Fruit fly (Drosophila melanogaster) whole organism, embryonic: Measurements from ENCODE around the gene Inx5.
A peak's percentile ranks its signal among the peaks of the same experiment; 100 is the strongest.

Source experiments
- Adf1 ChIP-seq: fragments of 200-800 bp; sonication (Bioruptor generic); IDR thresholded peaks from 2 replicates; pipeline ENCODE4 v1.3.6; 2022; ENCODE audit warnings: missing biosample characterization, missing genetic modification characterization
- BtbVII ChIP-seq: fragments of 200-800 bp; sonication (Bioruptor generic); optimal IDR thresholded peaks from 3 replicates; lab custom pipeline; 2017; ENCODE audit warnings: missing biosample characterization, mild to moderate bottlenecking, missing genetic modification characterization
- CG10462 ChIP-seq: fragments of 200-800 bp; sonication (Bioruptor generic); optimal IDR thresholded peaks from 2 replicates; lab custom pipeline; 2016; ENCODE audit warnings: missing biosample characterization, missing genetic modification characterization
- CG10543 ChIP-seq: fragments of 200-800 bp; sonication (Bioruptor generic); optimal IDR thresholded peaks from 3 replicates; lab custom pipeline; 2017; ENCODE audit warnings: missing biosample characterization, mild to moderate bottlenecking, missing genetic modification characterization, moderate library complexity
- CG10979 ChIP-seq: fragments of 200-800 bp; sonication (Bioruptor generic); optimal IDR thresholded peaks from 2 replicates; lab custom pipeline; 2018; ENCODE audit warnings: missing biosample characterization, mild to moderate bottlenecking, missing genetic modification characterization, moderate library complexity
- CG11504 ChIP-seq: fragments of 200-800 bp; sonication (Bioruptor generic); optimal IDR thresholded peaks from 3 replicates; lab custom pipeline; 2019; ENCODE audit warnings: missing biosample characterization, mild to moderate bottlenecking, missing genetic modification characterization, moderate library complexity
- CG13624 ChIP-seq: fragments of 200-800 bp; sonication (Bioruptor generic); optimal IDR thresholded peaks from 2 replicates; lab custom pipeline; 2016; ENCODE audit warnings: missing biosample characterization, missing genetic modification characterization
- CG14710 ChIP-seq: fragments of 200-800 bp; sonication (Bioruptor generic); optimal IDR thresholded peaks from 3 replicates; lab custom pipeline; 2019; ENCODE audit warnings: missing biosample characterization, mild to moderate bottlenecking, missing genetic modification characterization, moderate library complexity
- CG16779 ChIP-seq: fragments of 200-800 bp; sonication (Bioruptor generic); IDR thresholded peaks from 2 replicates; pipeline ENCODE4 v1.3.6; 2022; ENCODE audit warnings: missing biosample characterization, missing genetic modification characterization
- CG17361 ChIP-seq: fragments of 200-800 bp; sonication (Bioruptor generic); IDR thresholded peaks from 3 replicates; pipeline ENCODE4 v1.3.6; 2022; ENCODE audit warnings: missing biosample characterization, missing genetic modification characterization
- CG17568 ChIP-seq: fragments of 200-800 bp; sonication (Bioruptor generic); optimal IDR thresholded peaks from 2 replicates; lab custom pipeline; 2018; ENCODE audit warnings: missing biosample characterization, mild to moderate bottlenecking, missing genetic modification characterization, moderate library complexity
- CG17612 ChIP-seq: fragments of 200-800 bp; sonication (Bioruptor generic); IDR thresholded peaks from 2 replicates; pipeline ENCODE4 v1.3.6; 2022; ENCODE audit warnings: missing biosample characterization, missing genetic modification characterization
- CG18262 ChIP-seq: fragments of 200-800 bp; optimal IDR thresholded peaks from 3 replicates; lab custom pipeline; 2019; ENCODE audit warnings: missing biosample characterization, mild to moderate bottlenecking, missing genetic modification characterization, moderate library complexity
- CG31441 ChIP-seq: fragments of 200-800 bp; sonication (Bioruptor generic); IDR thresholded peaks from 2 replicates; pipeline ENCODE4 v1.3.6; 2022; ENCODE audit warnings: missing biosample characterization, missing genetic modification characterization
- CG34422 ChIP-seq: fragments of 200-800 bp; sonication (Bioruptor generic); IDR thresholded peaks from 3 replicates; pipeline ENCODE4 v1.3.6; 2022; ENCODE audit warnings: missing biosample characterization, missing genetic modification characterization
- CG4730 ChIP-seq: fragments of 200-800 bp; sonication (Bioruptor generic); IDR thresholded peaks from 2 replicates; pipeline ENCODE4 v1.3.6; 2022; ENCODE audit warnings: missing biosample characterization, missing genetic modification characterization
- CG7372 ChIP-seq: fragments of 200-800 bp; sonication (Bioruptor generic); IDR thresholded peaks from 2 replicates; pipeline ENCODE4 v1.3.6; 2022; ENCODE audit warnings: missing biosample characterization, missing genetic modification characterization
- CG7556 ChIP-seq: fragments of 200-800 bp; sonication (Bioruptor generic); optimal IDR thresholded peaks from 2 replicates; lab custom pipeline; 2017; ENCODE audit warnings: missing biosample characterization, mild to moderate bottlenecking, missing genetic modification characterization
- CG7839 ChIP-seq: fragments of 200-800 bp; sonication (Bioruptor generic); optimal IDR thresholded peaks from 3 replicates; lab custom pipeline; 2018; ENCODE audit warnings: missing biosample characterization, mild to moderate bottlenecking, missing genetic modification characterization, moderate library complexity
- CkIIα-i1 ChIP-seq: fragments of 200-800 bp; sonication (Bioruptor generic); IDR thresholded peaks from 2 replicates; pipeline ENCODE4 v1.3.6; 2022; ENCODE audit warnings: missing biosample characterization, missing genetic modification characterization
- CoRest ChIP-seq: fragments of 200-800 bp; sonication (Bioruptor generic); optimal IDR thresholded peaks from 3 replicates; lab custom pipeline; 2018; ENCODE audit warnings: missing biosample characterization, mild to moderate bottlenecking, missing genetic modification characterization, moderate library complexity
- Dip2 ChIP-seq: fragments of 200-800 bp; sonication (Bioruptor generic); IDR thresholded peaks from 2 replicates; pipeline ENCODE4 v1.3.6; 2022; ENCODE audit warnings: missing biosample characterization, missing genetic modification characterization
- Ets65A ChIP-seq: fragments of 200-800 bp; sonication (Bioruptor generic); peaks from one replicate; lab custom pipeline; 2016; ENCODE audit warnings: missing biosample characterization, missing genetic modification characterization
- Hr78 ChIP-seq, 2 experiments: fragments of 200-800 bp in 1 of 2; fragments of >200 bp in 1 of 2; sonication (Bioruptor generic) in 1 of 2; optimal IDR thresholded peaks; 2 replicates each; lab custom pipeline; 2017 to 2019; ENCODE audit warnings: missing biosample characterization in 2 of 2, missing genetic modification characterization in 2 of 2, mild to moderate bottlenecking in 1 of 2, moderate library complexity in 1 of 2
- Med ChIP-seq: fragments of 200-800 bp; sonication (Bioruptor generic); peaks from one replicate; lab custom pipeline; 2016; ENCODE audit warnings: missing biosample characterization, missing genetic modification characterization, mild to moderate bottlenecking, inconsistent platforms, moderate library complexity
- Oli ChIP-seq: fragments of 200-800 bp; sonication (Bioruptor generic); optimal IDR thresholded peaks from 2 replicates; lab custom pipeline; 2018; ENCODE audit warnings: missing biosample characterization, mild to moderate bottlenecking, missing genetic modification characterization, moderate library complexity
- Sox100B ChIP-seq: fragments of 200-800 bp; sonication (Bioruptor generic); optimal IDR thresholded peaks from 3 replicates; lab custom pipeline; 2018; ENCODE audit warnings: missing biosample characterization, mild to moderate bottlenecking, missing genetic modification characterization
- Spps ChIP-seq: fragments of 200-800 bp; sonication (Bioruptor generic); optimal IDR thresholded peaks from 2 replicates; lab custom pipeline; 2018; ENCODE audit warnings: missing biosample characterization, mild to moderate bottlenecking, missing genetic modification characterization
- bsh ChIP-seq, 2 experiments: fragments of 200-800 bp; sonication (Bioruptor generic); optimal IDR thresholded peaks; 2 replicates each; lab custom pipeline; 2017 to 2018; ENCODE audit warnings: mild to moderate bottlenecking in 2 of 2, missing biosample characterization in 2 of 2, missing genetic modification characterization in 2 of 2, moderate library complexity in 1 of 2
- cas ChIP-seq: fragments of 200-800 bp; sonication (Bioruptor generic); IDR thresholded peaks from 2 replicates; pipeline ENCODE4 v1.3.6; 2022; ENCODE audit warnings: missing biosample characterization, missing genetic modification characterization
- corto ChIP-seq: fragments of 200-800 bp; sonication (Bioruptor generic); optimal IDR thresholded peaks from 2 replicates; lab custom pipeline; 2016; ENCODE audit warnings: missing biosample characterization, mild to moderate bottlenecking, missing genetic modification characterization, moderate library complexity
- crc ChIP-seq: fragments of 200-800 bp; sonication (Bioruptor generic); optimal IDR thresholded peaks from 2 replicates; lab custom pipeline; 2016; ENCODE audit warnings: missing biosample characterization, missing genetic modification characterization
- crol ChIP-seq: fragments of 200-800 bp; sonication (Bioruptor generic); IDR thresholded peaks from 2 replicates; pipeline ENCODE4 v1.3.6; 2022; ENCODE audit warnings: missing biosample characterization, missing genetic modification characterization
- dmrt11E ChIP-seq: fragments of 200-800 bp; sonication (Bioruptor generic); optimal IDR thresholded peaks from 3 replicates; lab custom pipeline; 2018; ENCODE audit warnings: missing biosample characterization, mild to moderate bottlenecking, missing genetic modification characterization, moderate library complexity
- dmrt99B ChIP-seq: fragments of 200-800 bp; sonication (Bioruptor generic); optimal IDR thresholded peaks from 2 replicates; lab custom pipeline; 2018; ENCODE audit warnings: missing biosample characterization, mild to moderate bottlenecking, missing genetic modification characterization, moderate library complexity
- eve ChIP-seq, 2 experiments: fragments of >200 bp; optimal IDR thresholded peaks; 2 replicates each; lab custom pipeline; 2017; ENCODE audit warnings: missing biosample characterization in 2 of 2, missing genetic modification characterization in 2 of 2
- gem ChIP-seq: fragments of 200-800 bp; sonication (Bioruptor generic); optimal IDR thresholded peaks from 2 replicates; lab custom pipeline; 2019; ENCODE audit warnings: missing biosample characterization, mild to moderate bottlenecking, missing genetic modification characterization, moderate library complexity
- grau ChIP-seq: fragments of 200-800 bp; optimal IDR thresholded peaks from 3 replicates; lab custom pipeline; 2019; ENCODE audit warnings: missing biosample characterization, mild to moderate bottlenecking, missing genetic modification characterization, moderate library complexity
- lola ChIP-seq, 3 experiments: fragments of >200 bp in 2 of 3; fragments of 200-800 bp in 1 of 3; sonication (Bioruptor generic) in 1 of 3; optimal IDR thresholded peaks; 2 replicates each; lab custom pipeline; 2017 to 2019; ENCODE audit warnings: missing biosample characterization in 3 of 3, missing genetic modification characterization in 3 of 3, mild to moderate bottlenecking in 1 of 3, moderate library complexity in 1 of 3
- nmo ChIP-seq: fragments of 200-800 bp; sonication (Bioruptor generic); optimal IDR thresholded peaks from 2 replicates; lab custom pipeline; 2018; ENCODE audit warnings: missing biosample characterization, mild to moderate bottlenecking, missing genetic modification characterization, moderate library complexity
- phol ChIP-seq: fragments of 200-800 bp; sonication (Bioruptor generic); optimal IDR thresholded peaks from 3 replicates; lab custom pipeline; 2018; ENCODE audit warnings: missing biosample characterization, mild to moderate bottlenecking, missing genetic modification characterization, moderate library complexity
- pita ChIP-seq: fragments of 200-800 bp; sonication (Bioruptor generic); optimal IDR thresholded peaks from 2 replicates; lab custom pipeline; 2017; ENCODE audit warnings: missing biosample characterization, mild to moderate bottlenecking, missing genetic modification characterization
- pros ChIP-seq: fragments of 200-800 bp; sonication (Bioruptor generic); optimal IDR thresholded peaks from 3 replicates; lab custom pipeline; 2019; ENCODE audit warnings: missing biosample characterization, mild to moderate bottlenecking, missing genetic modification characterization, moderate library complexity
- ranshi ChIP-seq: fragments of 200-800 bp; sonication (Bioruptor generic); IDR thresholded peaks from 2 replicates; pipeline ENCODE4 v1.3.6; 2022; ENCODE audit warnings: missing biosample characterization, missing genetic modification characterization
- sc ChIP-seq, 3 experiments: fragments of >200 bp in 2 of 3; fragments of 200-800 bp in 1 of 3; sonication (Bioruptor generic) in 1 of 3; optimal IDR thresholded peaks; 2 replicates in 2 of 3; 3 replicates in 1 of 3; lab custom pipeline; 2017; ENCODE audit warnings: mild to moderate bottlenecking in 1 of 3, missing biosample characterization in 1 of 3, missing genetic modification characterization in 1 of 3, missing genetic modification reagents in 1 of 3
- tna ChIP-seq: fragments of 200-800 bp; sonication (Bioruptor generic); IDR thresholded peaks from 2 replicates; pipeline ENCODE4 v1.3.6; 2022; ENCODE audit warnings: missing biosample characterization, missing genetic modification characterization; ENCODE audit not compliant: partially characterized antibody
- ttk ChIP-seq: fragments of 200-800 bp; sonication (Bioruptor generic); IDR thresholded peaks from 2 replicates; pipeline ENCODE4 v2.1.2; 2022; ENCODE audit warnings: missing biosample characterization, missing genetic modification characterization

The Inx5 gene

dm6 chrX:19158519-19159289 lies 12.0 kb downstream of the Inx5 start:
- TF ChIP-seq CoRest (peak; percentile 11), CG13624 (GFP tag; lab: Kevin White, UChicago) (no peak), lola (GFP tag; optimal IDR thresholded peaks at IDR 0.05; lab: Kevin White, UChicago) (peak in 1 of 3 experiments; percentile 27), Hr78 (GFP tag; optimal IDR thresholded peaks at IDR 0.05; lab: Kevin White, UChicago) (peak in 1 of 2 experiments; percentile 69), Oli (tag; lab: Kevin White, UChicago) (peak; percentile 9), CG18262 (tag; lab: Kevin White, UChicago) (peak; percentile 53), phol (peak; percentile 19), CG10462 (no peak), dmrt99B (tag; lab: Kevin White, UChicago) (peak; percentile 6), CG7839 (tag; lab: Kevin White, UChicago) (peak; percentile 5), BtbVII (GFP tag; lab: Kevin White, UChicago) (no peak), Ets65A (GFP tag; lab: Kevin White, UChicago) (peak; percentile 59), CG7556 (GFP tag; lab: Kevin White, UChicago) (peak; percentile 54), CkIIα-i1 (no peak), Med (GFP tag; lab: Kevin White, UChicago) (peak; percentile 50), nmo (GFP tag; lab: Kevin White, UChicago) (peak; percentile 11), CG16779 (no peak), CG7372 (GFP tag; lab: Robert Waterston, UW) (no peak), CG17568 (GFP tag; lab: Kevin White, UChicago) (no peak), dmrt11E (peak; percentile 19), pita (GFP tag; lab: Kevin White, UChicago) (no peak), eve (GFP tag; optimal IDR thresholded peaks at IDR 0.05; lab: Kevin White, UChicago) (peak in 1 of 2 experiments; percentile 13), Spps (tag; lab: Kevin White, UChicago) (no peak), CG10543 (GFP tag; lab: Kevin White, UChicago) (peak; percentile 11), cas (GFP tag; lab: Robert Waterston, UW) (no peak), gem (tag; lab: Kevin White, UChicago) (peak; percentile 29), corto (GFP tag; lab: Kevin White, UChicago) (no peak), tna (GFP tag; lab: Robert Waterston, UW) (0 out of 2 replicates have a peak, but pooled peaks have one; percentile 29), Sox100B (GFP tag; lab: Kevin White, UChicago) (peak; percentile 53), ranshi (GFP tag; lab: Robert Waterston, UW) (0 out of 2 replicates have a peak, but pooled peaks have one; percentile 13), CG4730 (GFP tag; lab: Robert Waterston, UW) (no peak), CG10979 (tag; lab: Kevin White, UChicago) (peak; percentile 10), pros (GFP tag; lab: Kevin White, UChicago) (peak; percentile 6), CG34422 (GFP tag; lab: Robert Waterston, UW) (no peak), CG11504 (tag; lab: Kevin White, UChicago) (peak; percentile 33), crc (GFP tag; lab: Kevin White, UChicago) (no peak), CG17612 (GFP tag; lab: Robert Waterston, UW) (no peak), crol (GFP tag; lab: Robert Waterston, UW) (peak; percentile 93), Adf1 (GFP tag; lab: Robert Waterston, UW) (0 out of 2 replicates have a peak, but pooled peaks have one; percentile 33), bsh (GFP tag; optimal IDR thresholded peaks at IDR 0.05; lab: Kevin White, UChicago) (peak in 1 of 2 experiments; percentile 24), grau (tag; lab: Kevin White, UChicago) (peak; percentile 25), CG31441 (GFP tag; lab: Robert Waterston, UW) (0 out of 2 replicates have a peak, but pooled peaks have one; percentile 23), CG17361 (GFP tag; lab: Robert Waterston, UW) (peak; percentile 56; the same call in 2 of the 3 replicates), Dip2 (GFP tag; lab: Robert Waterston, UW) (no peak), sc (optimal IDR thresholded peaks at IDR 0.05; lab: Kevin White, UChicago) (no peak), sc (GFP tag; optimal IDR thresholded peaks at IDR 0.05; lab: Kevin White, UChicago) (no peak), CG14710 (peak; percentile 3), ttk (0 out of 2 replicates have a peak, but pooled peaks have one; percentile 12)
